Worm (Caenorhabditis elegans) whole organism, mixed stage, embryonic: Measurements from ENCODE around the gene F22B3.5.

Experiments used
- blmp-1 ChIP-seq: fragments of 150-350 bp; optimal IDR thresholded peaks from 2 replicates; lab custom pipeline; 2014; ENCODE audit warnings: missing biosample characterization, missing genetic modification characterization
- ceh-39 ChIP-seq: fragments of 150-350 bp; optimal IDR thresholded peaks from 2 replicates; lab custom pipeline; 2014; ENCODE audit warnings: missing biosample characterization, missing genetic modification characterization
- ceh-83 ChIP-seq: fragments of 200-800 bp; sonication (Bioruptor generic); optimal IDR thresholded peaks from 2 replicates; lab custom pipeline; 2018; ENCODE audit warnings: mild to moderate bottlenecking, missing genetic modification characterization, missing compliant biosample characterization
- ces-1 ChIP-seq: fragments of 150-350 bp; optimal IDR thresholded peaks from 2 replicates; lab custom pipeline; 2014; ENCODE audit warnings: missing biosample characterization, missing genetic modification reagents, missing genetic modification characterization
- cnd-1 ChIP-seq: fragments of 200-800 bp; sonication (Bioruptor generic); optimal IDR thresholded peaks from 2 replicates; lab custom pipeline; 2018; ENCODE audit warnings: mild to moderate bottlenecking, missing genetic modification characterization, missing compliant biosample characterization
- drap-1 ChIP-seq: fragments of 200-800 bp; sonication (Bioruptor generic); optimal IDR thresholded peaks from 3 replicates; lab custom pipeline; 2018; ENCODE audit warnings: mild to moderate bottlenecking, missing genetic modification characterization, missing compliant biosample characterization
- elt-1 ChIP-seq: sonication (generic microtip); optimal IDR thresholded peaks from 2 replicates; lab custom pipeline; 2017; ENCODE audit warnings: missing genetic modification characterization, mild to moderate bottlenecking, missing compliant biosample characterization, antibody characterized with exemption, moderate library complexity, borderline replicate concordance; ENCODE audit not compliant: insufficient read depth
- elt-3 ChIP-seq: fragments of 150-350 bp; optimal IDR thresholded peaks from 2 replicates; lab custom pipeline; 2014; ENCODE audit warnings: missing biosample characterization, missing genetic modification characterization
- flh-1 ChIP-seq: fragments of 200-800 bp; sonication (Bioruptor generic); optimal IDR thresholded peaks from 2 replicates; lab custom pipeline; 2018; ENCODE audit warnings: mild to moderate bottlenecking, missing genetic modification characterization, moderate library complexity, missing compliant biosample characterization
- ham-2 ChIP-seq: fragments of 200-800 bp; sonication (Bioruptor generic); optimal IDR thresholded peaks from 2 replicates; lab custom pipeline; 2018; ENCODE audit warnings: mild to moderate bottlenecking, missing genetic modification characterization, missing compliant biosample characterization
- hlh-1 ChIP-seq: fragments of 150-350 bp; optimal IDR thresholded peaks from 2 replicates; lab custom pipeline; 2014; ENCODE audit warnings: missing biosample characterization, missing genetic modification reagents, missing genetic modification characterization
- lin-13 ChIP-seq: fragments of 150-350 bp; optimal IDR thresholded peaks from 2 replicates; lab custom pipeline; 2014; ENCODE audit warnings: missing biosample characterization, missing genetic modification characterization
- lin-32 ChIP-seq: fragments of 200-800 bp; sonication (Bioruptor generic); optimal IDR thresholded peaks from 2 replicates; lab custom pipeline; 2018; ENCODE audit warnings: mild to moderate bottlenecking, missing genetic modification characterization, missing compliant biosample characterization
- lsy-2 ChIP-seq: fragments of 150-350 bp; optimal IDR thresholded peaks from 2 replicates; lab custom pipeline; 2014; ENCODE audit warnings: missing biosample characterization, missing genetic modification characterization
- mab-5 ChIP-seq: fragments of 150-350 bp; optimal IDR thresholded peaks from 2 replicates; lab custom pipeline; 2014; ENCODE audit warnings: missing biosample characterization, missing genetic modification characterization
- mep-1 ChIP-seq: fragments of 150-350 bp; optimal IDR thresholded peaks from 2 replicates; lab custom pipeline; 2017; ENCODE audit warnings: missing biosample characterization, missing genetic modification reagents, missing genetic modification characterization, inconsistent platforms
- nhr-12 ChIP-seq: fragments of 150-350 bp; optimal IDR thresholded peaks from 2 replicates; lab custom pipeline; 2014; ENCODE audit warnings: missing biosample characterization, missing genetic modification characterization
- nhr-2 ChIP-seq: fragments of 150-350 bp; optimal IDR thresholded peaks from 2 replicates; lab custom pipeline; 2014; ENCODE audit warnings: missing biosample characterization, missing genetic modification characterization
- nhr-237 ChIP-seq: fragments of 150-350 bp; optimal IDR thresholded peaks from 2 replicates; lab custom pipeline; 2014; ENCODE audit warnings: missing biosample characterization, missing genetic modification characterization
- nhr-28 ChIP-seq: fragments of 150-350 bp; optimal IDR thresholded peaks from 2 replicates; lab custom pipeline; 2014; ENCODE audit warnings: missing biosample characterization, missing genetic modification characterization
- nhr-76 ChIP-seq: sonication (generic microtip); optimal IDR thresholded peaks from 2 replicates; lab custom pipeline; 2017; ENCODE audit warnings: missing biosample characterization, missing genetic modification characterization
- pha-4 ChIP-seq: fragments of 150-350 bp; optimal IDR thresholded peaks from 2 replicates; lab custom pipeline; 2018; ENCODE audit warnings: missing biosample characterization, missing genetic modification reagents, missing genetic modification characterization
- sem-2 ChIP-seq: fragments of 200-800 bp; sonication (Bioruptor generic); optimal IDR thresholded peaks from 2 replicates; lab custom pipeline; 2018; ENCODE audit warnings: mild to moderate bottlenecking, missing genetic modification characterization, missing compliant biosample characterization
- snpc-4 ChIP-seq: fragments of 150-350 bp; optimal IDR thresholded peaks from 2 replicates; lab custom pipeline; 2014; ENCODE audit warnings: missing biosample characterization, missing genetic modification characterization
- sptf-1 ChIP-seq: sonication (generic microtip); optimal IDR thresholded peaks from 2 replicates; lab custom pipeline; 2017; ENCODE audit warnings: mild to moderate bottlenecking, missing genetic modification characterization, moderate library complexity, missing compliant biosample characterization
- tbx-8 ChIP-seq: fragments of 200-800 bp; sonication (Bioruptor generic); optimal IDR thresholded peaks from 2 replicates; lab custom pipeline; 2018; ENCODE audit warnings: mild to moderate bottlenecking, missing genetic modification characterization, moderate library complexity, missing compliant biosample characterization
- unc-120 ChIP-seq: sonication (generic microtip); optimal IDR thresholded peaks from 2 replicates; lab custom pipeline; 2017; ENCODE audit warnings: missing genetic modification characterization, missing compliant biosample characterization; ENCODE audit not compliant: poor library complexity, severe bottlenecking
- unc-39 ChIP-seq: fragments of 150-350 bp; optimal IDR thresholded peaks from 2 replicates; lab custom pipeline; 2014; ENCODE audit warnings: missing biosample characterization, missing genetic modification characterization
- unc-62 ChIP-seq: fragments of 150-350 bp; optimal IDR thresholded peaks from 2 replicates; lab custom pipeline; 2014; ENCODE audit warnings: missing biosample characterization, missing genetic modification reagents, missing genetic modification characterization
- zip-8 ChIP-seq: fragments of 150-350 bp; optimal IDR thresholded peaks from 2 replicates; lab custom pipeline; 2014; ENCODE audit warnings: missing biosample characterization, missing genetic modification characterization
- ztf-11 ChIP-seq: fragments of 150-350 bp; optimal IDR thresholded peaks from 2 replicates; lab custom pipeline; 2014; ENCODE audit warnings: missing biosample characterization, missing genetic modification characterization

F22B3.5 gene

ce11 chrIV:11394243-11394642, 22.4 kb downstream of the F22B3.5 start, which contains the start of gene tag-89:
TSS of gene tag-89 (plus strand) at chrIV:11394543.
- no peak for TF ChIP-seq ceh-83 (GFP tag; lab: Kevin White, UChicago)
- no peak for TF ChIP-seq sem-2 (GFP tag; lab: Kevin White, UChicago)
- TF ChIP-seq sptf-1 (tag; lab: Kevin White, UChicago): no peak
- TF ChIP-seq mab-5: no peak
- no peak for TF ChIP-seq nhr-76 (tag; lab: Kevin White, UChicago)
- TF ChIP-seq unc-120 (tag; lab: Kevin White, UChicago): no peak
- no peak for TF ChIP-seq flh-1
- TF ChIP-seq lin-13 (tag; lab: Kevin White, UChicago): no peak
- no peak for TF ChIP-seq nhr-2 (tag; lab: Kevin White, UChicago)
- TF ChIP-seq pha-4 (tag; lab: Kevin White, UChicago): no peak
- TF ChIP-seq mep-1: no peak
- no peak for TF ChIP-seq unc-39 (tag; lab: Kevin White, UChicago)
- TF ChIP-seq ces-1 (GFP tag; lab: Kevin White, UChicago): no peak
- no peak for TF ChIP-seq nhr-28 (tag; lab: Kevin White, UChicago)
- TF ChIP-seq, all 35 proteins: peak for 0

DNA sequence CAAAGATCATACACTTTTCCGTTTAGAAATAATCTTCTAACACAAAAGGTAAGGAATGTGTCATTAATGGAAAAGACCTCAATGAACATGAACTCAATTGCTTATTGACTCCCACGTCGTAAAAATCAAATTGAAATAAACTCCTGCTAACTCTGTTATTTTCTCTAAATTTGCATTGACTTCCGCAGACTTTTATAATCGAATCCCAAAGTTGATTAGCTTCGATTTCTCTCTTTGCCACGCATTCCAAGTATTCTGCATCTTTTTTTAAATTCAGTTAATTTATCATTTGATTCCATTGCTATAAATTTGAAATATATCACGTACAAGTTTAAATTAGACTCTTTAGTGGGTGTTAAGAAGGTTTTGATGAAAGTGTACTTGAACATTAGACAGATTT, 27.9 kb downstream of the F22B3.5 start:
- no peak for TF ChIP-seq drap-1 (GFP tag; lab: Kevin White, UChicago)
- TF ChIP-seq lsy-2 (tag; lab: Kevin White, UChicago): no peak
- peak; percentile 49 for TF ChIP-seq ces-1 (GFP tag; lab: Kevin White, UChicago)
- TF ChIP-seq mab-5: no peak

DNA sequence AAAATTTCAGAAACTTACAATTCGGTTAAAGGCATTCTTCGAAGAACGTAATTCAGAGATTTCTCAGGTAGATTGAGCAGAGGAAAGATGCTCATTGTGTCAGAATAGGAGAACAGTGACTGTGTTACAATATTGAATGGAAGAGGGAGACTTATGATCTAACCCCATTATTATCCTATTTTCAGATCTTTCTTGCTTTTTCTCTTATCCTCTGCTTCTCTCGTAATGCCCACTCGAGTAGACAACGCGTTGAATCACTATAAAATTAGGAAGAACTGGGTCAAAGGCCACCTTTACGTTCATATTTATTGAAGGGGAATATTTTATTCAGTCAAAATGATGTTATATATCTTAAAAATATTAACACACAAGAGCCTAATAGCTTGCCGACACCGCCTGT, 37.4 kb downstream of the F22B3.5 start, which contains the start of gene fbxb-76:
TSS of gene fbxb-76 (minus strand) at position 101 of the 400 bp plus-strand sequence.
- TF ChIP-seq ceh-83 (GFP tag; lab: Kevin White, UChicago) (no peak), elt-3 (no peak), pha-4 (tag; lab: Kevin White, UChicago) (no peak), cnd-1 (tag; lab: Kevin White, UChicago) (no peak), snpc-4 (no peak), sem-2 (GFP tag; lab: Kevin White, UChicago) (no peak), blmp-1 (tag; lab: Kevin White, UChicago) (no peak), lsy-2 (tag; lab: Kevin White, UChicago) (no peak), nhr-237 (no peak)

DNA sequence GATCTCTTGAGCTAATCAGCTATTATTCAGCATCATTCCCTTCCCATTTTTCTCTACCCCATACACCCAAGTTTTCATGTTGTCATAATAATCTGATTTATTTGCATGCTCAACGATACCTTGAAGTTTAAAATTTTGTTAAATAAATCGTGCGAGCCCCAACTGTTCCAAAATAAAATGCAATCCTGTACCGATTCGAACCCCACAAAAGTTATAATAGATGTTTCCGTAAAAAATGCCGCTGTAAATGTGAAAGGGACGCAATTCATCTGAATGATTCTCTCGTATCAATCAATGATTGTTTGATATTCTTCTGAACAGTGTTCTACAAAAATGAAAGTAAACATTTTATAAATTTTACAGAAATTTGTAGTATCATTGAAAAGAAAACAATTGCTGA, 39.2 kb downstream of the F22B3.5 start:
- TF ChIP-seq drap-1 (GFP tag; lab: Kevin White, UChicago) (no peak), ces-1 (GFP tag; lab: Kevin White, UChicago) (no peak), unc-39 (tag; lab: Kevin White, UChicago) (no peak), ham-2 (GFP tag; lab: Kevin White, UChicago) (no peak), sem-2 (GFP tag; lab: Kevin White, UChicago) (no peak), elt-1 (tag; lab: Kevin White, UChicago) (no peak), elt-3 (no peak), snpc-4 (no peak), nhr-28 (tag; lab: Kevin White, UChicago) (no peak), blmp-1 (tag; lab: Kevin White, UChicago) (no peak), unc-62 (GFP tag; lab: Kevin White, UChicago) (no peak), nhr-12 (tag; lab: Kevin White, UChicago) (no peak), ceh-39 (tag; lab: Kevin White, UChicago) (no peak), cnd-1 (tag; lab: Kevin White, UChicago) (no peak), tbx-8 (no peak), ztf-11 (no peak), pha-4 (tag; lab: Kevin White, UChicago) (no peak)

DNA sequence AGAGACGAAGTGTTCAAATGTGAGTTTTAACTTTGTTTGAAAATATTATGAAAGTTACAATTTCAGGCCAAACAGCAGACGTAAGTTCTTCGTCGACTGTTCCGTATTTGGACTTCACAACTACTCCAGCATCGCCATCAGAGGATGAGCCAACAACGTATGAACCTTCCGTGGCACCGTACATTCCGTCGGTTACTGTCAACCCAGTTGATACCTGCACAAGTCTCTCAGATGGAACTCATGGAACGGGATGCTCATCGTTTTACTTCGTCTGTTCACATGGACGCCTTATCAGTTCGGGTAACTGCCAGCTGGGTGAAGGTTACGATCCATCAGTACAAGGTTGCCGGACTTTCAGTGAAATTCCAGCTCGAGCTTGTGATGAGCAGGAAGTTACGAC, 40.9 kb downstream of the F22B3.5 start:
- TF ChIP-seq unc-39 (tag; lab: Kevin White, UChicago) (no peak), hlh-1 (tag; lab: Kevin White, UChicago) (no peak), elt-3 (no peak)

ce11 chrIV:11372366-11372997, 44.1 kb downstream of the F22B3.5 start, which contains the start of gene cbd-1:
TSS of gene cbd-1 (plus strand) at chrIV:11372991.
- TF ChIP-seq ceh-83 (GFP tag; lab: Kevin White, UChicago): no peak
- TF ChIP-seq lin-32 (GFP tag; lab: Kevin White, UChicago): no peak
- no peak for TF ChIP-seq drap-1 (GFP tag; lab: Kevin White, UChicago)
- TF ChIP-seq sptf-1 (tag; lab: Kevin White, UChicago): no peak
- no peak for TF ChIP-seq ztf-11
- TF ChIP-seq hlh-1 (tag; lab: Kevin White, UChicago): no peak
- no peak for TF ChIP-seq cnd-1 (tag; lab: Kevin White, UChicago)
- no peak for TF ChIP-seq zip-8 (tag; lab: Kevin White, UChicago)
